Fruit fly (Drosophila melanogaster): ENCODE data around the gene CG17202.

- TF ChIP-seq Hr78 (GFP tag; optimal IDR thresholded peaks at IDR 0.05) = no peak
- no peak for TF ChIP-seq jim (GFP tag; optimal IDR thresholded peaks at IDR 0.05)
- no peak for TF ChIP-seq pan (optimal IDR thresholded peaks at IDR 0.05)
- no peak for TF ChIP-seq lola (GFP tag; optimal IDR thresholded peaks at IDR 0.05)
- no peak for TF ChIP-seq OdsH (GFP tag; optimal IDR thresholded peaks at IDR 0.05)
- no peak for TF ChIP-seq CG32264 (GFP tag; optimal IDR thresholded peaks at IDR 0.05)
- no peak for TF ChIP-seq usp (GFP tag; optimal IDR thresholded peaks at IDR 0.05)
- no peak for TF ChIP-seq Vsx2 (GFP tag; optimal IDR thresholded peaks at IDR 0.05; ENCODE audit: partially characterized antibody)
- TF ChIP-seq dsf (GFP tag; optimal IDR thresholded peaks at IDR 0.05; ENCODE audit: borderline replicate concordance) = no peak
- no peak for TF ChIP-seq Jra (GFP tag; optimal IDR thresholded peaks at IDR 0.05)
- no peak for TF ChIP-seq CrebA (GFP tag; optimal IDR thresholded peaks at IDR 0.05; ENCODE audit: borderline replicate concordance)
- no peak for TF ChIP-seq Abd-B (GFP tag; optimal IDR thresholded peaks at IDR 0.05)
- no peak for TF ChIP-seq Mio (GFP tag; optimal IDR thresholded peaks at IDR 0.05)
Observed at dm6 chr3R:12376828-12377227, 45.7 kb upstream of the CG17202 start, which contains the start of gene GstD6.
